Worm (Caenorhabditis elegans) whole organism, late embryonic: Measurements from ENCODE around the gene stdh-2.

Source experiments
- C38D4.7 ChIP-seq: fragments of 200-800 bp; sonication (Bioruptor generic); optimal IDR thresholded peaks from 2 replicates; lab custom pipeline; 2018; ENCODE audit warnings: mild to moderate bottlenecking, missing genetic modification characterization, moderate library complexity, missing compliant biosample characterization
- T23F11.4 ChIP-seq: fragments of 200-800 bp; sonication (Bioruptor generic); optimal IDR thresholded peaks from 2 replicates; lab custom pipeline; 2018; ENCODE audit warnings: mild to moderate bottlenecking, missing genetic modification characterization, missing compliant biosample characterization
- ceh-19 ChIP-seq: fragments of 200-800 bp; sonication (Bioruptor generic); optimal IDR thresholded peaks from 2 replicates; lab custom pipeline; 2018; ENCODE audit warnings: mild to moderate bottlenecking, missing genetic modification characterization, missing compliant biosample characterization
- ceh-2 ChIP-seq: sonication (generic microtip); optimal IDR thresholded peaks from 2 replicates; lab custom pipeline; 2016; ENCODE audit warnings: missing genotype, missing genetic modification characterization, missing compliant biosample characterization
- ceh-31 ChIP-seq: sonication (generic microtip); optimal IDR thresholded peaks from 2 replicates; lab custom pipeline; 2016; ENCODE audit warnings: missing genetic modification characterization, missing compliant biosample characterization
- ceh-45 ChIP-seq: fragments of 200-800 bp; sonication (Bioruptor generic); IDR thresholded peaks from 2 replicates; pipeline ENCODE4 v1.3.6; 2022; ENCODE audit warnings: missing genetic modification reagents, missing genetic modification characterization, missing compliant biosample characterization
- ceh-6 ChIP-seq: fragments of 200-800 bp; sonication (Bioruptor generic); optimal IDR thresholded peaks from 2 replicates; lab custom pipeline; 2018; ENCODE audit warnings: mild to moderate bottlenecking, missing genetic modification characterization, missing compliant biosample characterization
- ceh-9 ChIP-seq: sonication (generic microtip); optimal IDR thresholded peaks from 2 replicates; lab custom pipeline; 2016; ENCODE audit warnings: mild to moderate bottlenecking, missing genetic modification characterization, inconsistent platforms, missing compliant biosample characterization
- dmd-4 ChIP-seq: sonication (generic microtip); optimal IDR thresholded peaks from 2 replicates; lab custom pipeline; 2016; ENCODE audit warnings: borderline replicate concordance, missing genetic modification characterization, missing compliant biosample characterization
- elt-2 ChIP-seq: sonication (generic microtip); optimal IDR thresholded peaks from 2 replicates; lab custom pipeline; 2016; ENCODE audit warnings: missing genetic modification reagents, missing genetic modification characterization, missing compliant biosample characterization
- elt-4 ChIP-seq: sonication (generic microtip); optimal IDR thresholded peaks from 2 replicates; lab custom pipeline; 2016; ENCODE audit warnings: missing genetic modification characterization, missing compliant biosample characterization
- fkh-10 ChIP-seq: fragments of 150-350 bp; optimal IDR thresholded peaks from 2 replicates; lab custom pipeline; 2014; ENCODE audit warnings: missing biosample characterization, missing genetic modification reagents, missing genetic modification characterization
- fkh-6 ChIP-seq: sonication (generic microtip); optimal IDR thresholded peaks from 2 replicates; lab custom pipeline; 2016; ENCODE audit warnings: missing genetic modification characterization, missing compliant biosample characterization
- hlh-15 ChIP-seq: sonication (generic microtip); optimal IDR thresholded peaks from 2 replicates; lab custom pipeline; 2016; ENCODE audit warnings: missing genetic modification characterization, missing compliant biosample characterization
- hlh-8 ChIP-seq: sonication (generic microtip); optimal IDR thresholded peaks from 2 replicates; lab custom pipeline; 2016; ENCODE audit warnings: missing genotype, missing genetic modification characterization, missing compliant biosample characterization
- lim-6 ChIP-seq: sonication (generic microtip); optimal IDR thresholded peaks from 2 replicates; lab custom pipeline; 2016; ENCODE audit warnings: missing genetic modification characterization, missing compliant biosample characterization
- lin-11 ChIP-seq: fragments of 200-800 bp; sonication (Bioruptor generic); optimal IDR thresholded peaks from 2 replicates; lab custom pipeline; 2018; ENCODE audit warnings: mild to moderate bottlenecking, missing genetic modification characterization, missing compliant biosample characterization
- madf-2 ChIP-seq: sonication (generic microtip); optimal IDR thresholded peaks from 2 replicates; lab custom pipeline; 2017; ENCODE audit warnings: missing genetic modification characterization, missing compliant biosample characterization
- nhr-232 ChIP-seq: sonication (generic microtip); optimal IDR thresholded peaks from 2 replicates; lab custom pipeline; 2016; ENCODE audit warnings: missing genetic modification characterization, missing compliant biosample characterization
- npax-4 ChIP-seq: sonication (generic microtip); optimal IDR thresholded peaks from 2 replicates; lab custom pipeline; 2016; ENCODE audit warnings: missing genetic modification characterization, missing compliant biosample characterization
- odd-2 ChIP-seq: sonication (generic microtip); optimal IDR thresholded peaks from 2 replicates; lab custom pipeline; 2017; ENCODE audit warnings: antibody characterized with exemption, mild to moderate bottlenecking, missing genetic modification characterization, missing compliant biosample characterization
- ref-2 ChIP-seq: sonication (generic microtip); optimal IDR thresholded peaks from 2 replicates; lab custom pipeline; 2016; ENCODE audit warnings: missing genetic modification characterization, missing compliant biosample characterization
- rnt-1 ChIP-seq: sonication (generic microtip); optimal IDR thresholded peaks from 2 replicates; lab custom pipeline; 2016; ENCODE audit warnings: missing genetic modification characterization, missing compliant biosample characterization
- sdc-2 ChIP-seq: sonication (generic microtip); optimal IDR thresholded peaks from 2 replicates; lab custom pipeline; 2016; ENCODE audit warnings: missing genotype, missing genetic modification characterization, missing compliant biosample characterization
- sox-2 ChIP-seq: fragments of 200-800 bp; sonication (Bioruptor generic); IDR thresholded peaks from 2 replicates; pipeline ENCODE4 v1.3.6; 2022; ENCODE audit warnings: missing genetic modification reagents, missing genetic modification characterization, missing compliant biosample characterization
- tbx-7 ChIP-seq: sonication (generic microtip); optimal IDR thresholded peaks from 2 replicates; lab custom pipeline; 2016; ENCODE audit warnings: missing genotype, missing genetic modification characterization, missing compliant biosample characterization
- unc-3 ChIP-seq, 2 experiments: fragments of 200-800 bp in 1 of 2; sonication (Bioruptor generic) in 1 of 2; sonication (generic microtip) in 1 of 2; conservative IDR thresholded peaks in 1 of 2; optimal IDR thresholded peaks in 1 of 2; 2 replicates each; pipeline versions ENCODE4 v1.3.6 to Lab custom; 2016 to 2022; ENCODE audit warnings: missing compliant biosample characterization in 2 of 2, missing genetic modification characterization in 2 of 2, missing genetic modification reagents in 1 of 2
- unc-55 ChIP-seq: sonication (generic microtip); optimal IDR thresholded peaks from 2 replicates; lab custom pipeline; 2017; ENCODE audit warnings: missing biosample characterization, missing genetic modification reagents, missing genetic modification characterization
- unc-86 ChIP-seq: sonication (generic microtip); optimal IDR thresholded peaks from 2 replicates; lab custom pipeline; 2016; ENCODE audit warnings: missing genetic modification characterization, missing compliant biosample characterization
- zip-5 ChIP-seq: sonication (generic microtip); optimal IDR thresholded peaks from 2 replicates; lab custom pipeline; 2016; ENCODE audit warnings: missing genetic modification characterization, missing compliant biosample characterization

The stdh-2 gene

DNA sequence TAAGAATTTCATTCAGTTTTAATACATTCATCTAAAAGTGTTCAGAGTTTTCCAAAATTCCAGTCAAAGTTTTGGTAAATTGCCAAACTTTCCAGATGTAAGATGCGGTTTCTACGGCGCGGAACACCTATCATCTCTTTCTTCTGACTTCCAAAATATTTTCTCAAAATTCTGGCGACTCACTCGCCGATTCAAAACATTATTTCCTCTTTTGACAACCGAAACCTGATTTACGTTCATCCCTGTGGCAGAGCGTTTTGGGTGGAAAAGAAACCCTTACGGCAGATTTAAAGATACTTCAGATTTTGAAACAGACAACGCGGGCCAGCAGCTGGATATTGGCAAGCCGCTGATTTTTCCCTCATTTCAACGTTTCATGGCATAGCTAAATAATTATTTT is 26.1 kb upstream of the stdh-2 start, which contains the start of gene F11A5.5:
Gene F11A5.5 (plus strand): TSS at position 301 of the 400 bp plus-strand sequence.
- no peak for TF ChIP-seq elt-2
- no peak for TF ChIP-seq lin-11 (tag; lab: Kevin White, UChicago)
- no peak for TF ChIP-seq unc-3 (GFP tag; conservative IDR thresholded peaks at IDR 0.05; lab: Robert Waterston, UW)
- TF ChIP-seq unc-3 (tag; optimal IDR thresholded peaks at IDR 0.05; lab: Kevin White, UChicago) = no peak
- TF ChIP-seq tbx-7 (tag; lab: Kevin White, UChicago) = no peak
- TF ChIP-seq C38D4.7 = no peak
- no peak for TF ChIP-seq hlh-8
- TF ChIP-seq zip-5 (tag; lab: Kevin White, UChicago) = no peak
- no peak for TF ChIP-seq T23F11.4
- no peak for TF ChIP-seq ceh-31 (tag; lab: Kevin White, UChicago)

DNA sequence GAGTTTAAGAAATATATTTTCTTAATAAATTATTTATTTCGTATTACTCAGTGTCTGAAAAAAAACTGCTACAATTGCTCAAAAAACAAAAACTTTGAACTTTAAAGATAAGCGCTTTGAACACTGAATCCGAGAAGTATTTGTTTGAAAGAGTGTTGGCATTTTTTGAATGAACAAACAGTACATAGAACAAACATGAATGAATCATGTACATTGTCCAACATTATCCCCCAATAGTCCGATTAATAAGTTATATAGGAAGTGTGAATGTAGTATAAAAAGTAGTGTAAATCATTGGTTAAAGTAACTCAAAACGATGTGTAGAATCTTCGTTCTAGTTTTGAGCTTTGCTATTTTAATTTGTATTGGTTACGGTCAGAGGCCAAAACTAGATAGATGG is 22.4 kb upstream of the stdh-2 start, which contains the start of gene F11A5.17:
Gene F11A5.17 (plus strand): TSS at position 301 of the 400 bp plus-strand sequence.
- TF ChIP-seq ceh-19 (GFP tag; lab: Kevin White, UChicago) (no peak), sdc-2 (tag; lab: Kevin White, UChicago) (no peak), ceh-45 (GFP tag; lab: Robert Waterston, UW) (no peak), ceh-2 (tag; lab: Kevin White, UChicago) (no peak), nhr-232 (no peak), elt-4 (tag; lab: Kevin White, UChicago) (no peak), ref-2 (no peak), madf-2 (tag; lab: Kevin White, UChicago) (no peak)

DNA sequence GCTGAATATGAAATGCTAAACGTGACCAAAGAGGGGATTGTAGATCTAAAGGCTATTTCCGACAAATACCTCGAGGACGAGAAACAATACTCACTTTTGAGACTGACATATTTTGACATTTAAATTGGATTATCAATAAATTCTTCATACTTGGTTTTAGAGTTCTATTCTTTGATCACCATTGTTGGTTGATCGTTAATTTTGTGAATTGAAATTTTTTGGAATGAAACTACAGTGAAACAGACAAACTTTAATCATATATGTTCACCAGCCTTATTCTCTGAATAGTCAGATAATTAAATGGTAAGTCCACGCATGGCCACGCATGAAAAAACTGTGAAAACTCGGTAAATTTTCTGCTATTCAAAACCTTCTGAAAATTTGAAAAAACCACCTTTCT is 21.5 kb upstream of the stdh-2 start, which contains the start of gene F11A5.18:
Gene F11A5.18 (plus strand): TSS at position 301 of the 400 bp plus-strand sequence.
- TF ChIP-seq odd-2 (tag; lab: Kevin White, UChicago) (no peak), zip-5 (tag; lab: Kevin White, UChicago) (no peak), ceh-9 (tag; lab: Kevin White, UChicago) (no peak), rnt-1 (tag; lab: Kevin White, UChicago) (no peak), ceh-19 (GFP tag; lab: Kevin White, UChicago) (no peak), lim-6 (no peak), unc-55 (GFP tag; lab: Kevin White, UChicago) (no peak), fkh-10 (GFP tag; lab: Kevin White, UChicago) (no peak), dmd-4 (tag; lab: Kevin White, UChicago) (no peak)

DNA sequence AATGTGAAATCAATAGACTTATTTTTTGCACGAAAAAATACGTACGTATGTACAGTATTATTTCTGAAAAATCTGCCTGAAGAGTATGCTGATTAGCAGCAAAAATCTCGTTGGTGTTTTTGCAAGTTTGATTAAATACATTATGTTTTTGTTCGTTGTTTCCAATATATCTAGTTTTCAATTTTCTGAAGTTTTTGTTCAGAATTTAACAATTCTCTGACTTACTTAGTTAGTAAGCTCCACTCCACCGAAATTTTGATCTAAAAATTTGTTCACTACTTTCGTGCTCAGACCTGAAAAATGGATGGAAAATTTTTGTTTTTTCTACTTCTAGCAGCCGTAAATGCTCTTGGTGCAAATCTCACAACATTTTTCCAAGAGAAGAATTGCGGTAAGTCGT is 19.2 kb upstream of the stdh-2 start, which contains the start of gene irld-26:
Gene irld-26 (plus strand): TSS at position 301 of the 400 bp plus-strand sequence.
- no peak for TF ChIP-seq ceh-45 (GFP tag; lab: Robert Waterston, UW)
- no peak for TF ChIP-seq ceh-19 (GFP tag; lab: Kevin White, UChicago)
- no peak for TF ChIP-seq sox-2 (GFP tag; lab: Robert Waterston, UW)
- no peak for TF ChIP-seq odd-2 (tag; lab: Kevin White, UChicago)
- no peak for TF ChIP-seq npax-4
- no peak for TF ChIP-seq fkh-6 (tag; lab: Kevin White, UChicago)
- no peak for TF ChIP-seq unc-3 (GFP tag; conservative IDR thresholded peaks at IDR 0.05; lab: Robert Waterston, UW)
- no peak for TF ChIP-seq unc-3 (tag; optimal IDR thresholded peaks at IDR 0.05; lab: Kevin White, UChicago)

DNA sequence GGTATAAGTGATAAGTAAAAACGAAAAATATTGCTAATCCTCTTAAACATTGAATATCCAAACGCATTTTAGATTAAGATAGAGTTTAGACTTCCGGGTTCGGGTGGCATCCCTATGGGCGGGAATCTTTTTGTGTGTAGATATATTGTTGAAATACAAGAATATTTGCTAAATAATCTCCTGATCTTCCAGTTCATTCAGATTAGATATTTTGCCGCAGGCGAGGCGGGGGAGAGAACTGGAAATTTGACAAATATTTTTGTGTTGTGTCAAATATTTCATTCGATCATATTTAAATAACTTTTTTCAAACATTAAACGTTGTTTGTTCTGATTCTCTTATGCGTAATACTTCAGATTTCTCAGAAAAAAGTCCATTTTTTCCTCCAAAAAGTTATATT is 14.3 kb upstream of the stdh-2 start, which contains the start of gene oac-15:
Gene oac-15 (minus strand): TSS at position 101 of the 400 bp plus-strand sequence.
- TF ChIP-seq ceh-2 (tag; lab: Kevin White, UChicago) = no peak
- no peak for TF ChIP-seq unc-55 (GFP tag; lab: Kevin White, UChicago)

DNA sequence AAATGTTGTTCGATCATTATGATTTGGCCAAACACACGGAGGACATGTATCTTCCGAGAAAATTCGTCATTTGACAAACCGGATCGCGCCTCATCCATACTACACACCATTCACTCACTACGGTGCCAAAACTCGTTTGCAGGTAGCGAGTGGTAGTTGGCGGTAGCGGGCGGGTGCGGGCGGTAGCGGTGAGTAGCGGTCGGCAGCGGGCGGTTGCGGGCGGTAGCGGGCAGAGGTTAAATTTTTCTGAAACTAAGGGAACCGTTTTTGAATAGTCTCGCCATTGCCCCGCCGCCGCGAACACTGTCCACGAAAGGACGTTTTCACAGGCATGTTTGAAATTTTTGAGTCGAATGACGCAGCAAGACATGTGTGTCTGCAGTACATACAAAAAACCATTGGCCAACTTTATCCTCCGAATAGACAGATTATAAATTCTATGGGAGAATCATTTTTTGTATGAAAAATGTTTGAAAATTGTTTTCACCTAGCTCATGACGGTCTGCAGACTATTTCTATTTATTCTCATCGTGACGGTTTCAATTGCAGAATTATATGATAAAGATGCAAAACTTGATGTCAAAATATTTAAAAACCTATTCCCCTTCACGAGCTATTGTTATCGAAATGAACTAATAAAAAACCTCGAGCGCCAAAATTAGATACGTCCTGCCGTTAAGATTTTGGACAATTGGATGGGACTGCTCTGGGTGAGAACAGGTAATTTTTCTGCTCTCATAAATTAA is 13.7 kb upstream of the stdh-2 start, which contains the start of gene F11A5.16:
Gene F11A5.16 (plus strand): TSS at position 696 of the 746 bp plus-strand sequence.
- no peak for TF ChIP-seq unc-86 (tag; lab: Kevin White, UChicago)
- no peak for TF ChIP-seq ceh-6
- TF ChIP-seq hlh-15 (tag; lab: Kevin White, UChicago) = no peak
